Fruit fly (Drosophila melanogaster): ENCODE measurements around the gene ATPsynGL.
"Not testable (repeated sequence)": the region's sequence is repeated elsewhere in the genome, so short reads cannot be mapped to it uniquely, and the experiment has no call there.

The ATPsynGL gene

DNA sequence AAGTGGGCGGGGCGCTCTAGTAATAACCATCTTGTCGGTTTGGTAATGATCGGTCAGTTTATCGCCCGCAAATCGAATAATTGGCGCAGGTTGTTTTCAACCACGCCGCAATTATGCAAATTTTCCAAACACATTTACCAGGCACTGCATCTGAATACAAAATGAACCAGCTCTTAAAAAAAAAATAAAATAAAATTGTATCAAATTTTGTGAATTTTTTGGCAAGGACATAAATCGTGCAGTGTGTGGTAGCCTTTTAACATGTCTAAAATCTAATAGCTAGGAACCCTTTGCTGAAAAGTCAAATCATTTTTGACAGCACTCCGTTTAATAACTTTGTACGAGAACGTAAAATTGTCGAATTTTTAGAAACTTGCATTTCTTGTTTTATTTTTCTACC, at the start of gene ATPsynGL:
ATPsynGL (plus strand) TSS at position 301 of the 400 bp plus-strand sequence.
- TF ChIP-seq insv (optimal IDR thresholded peaks at IDR 0.05) = no peak

DNA sequence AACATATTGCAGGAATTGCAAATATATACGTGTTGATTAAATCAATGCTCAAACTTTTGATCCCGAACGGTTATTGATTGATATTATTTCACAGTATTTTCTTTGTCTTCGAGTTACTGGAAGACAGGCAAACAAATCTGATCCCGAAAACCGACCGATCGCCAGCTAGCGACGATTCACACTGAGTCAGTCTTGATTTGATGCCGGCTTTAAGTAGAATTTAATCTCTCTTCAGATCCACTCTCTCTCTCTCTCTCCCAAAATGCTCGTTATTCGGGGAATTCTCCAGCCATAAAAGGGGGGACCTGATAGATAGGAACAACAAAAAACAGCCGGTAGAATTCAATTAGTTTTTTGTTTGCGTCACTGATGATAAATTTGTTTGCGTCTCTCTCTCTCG, 45.7 kb upstream of the ATPsynGL start, which contains the start of gene Tep2:
Tep2 (minus strand) TSS at position 185 of the 400 bp plus-strand sequence.
- TF ChIP-seq psq (optimal IDR thresholded peaks at IDR 0.05) (no peak), Myc (optimal IDR thresholded peaks at IDR 0.05) (no peak)

DNA sequence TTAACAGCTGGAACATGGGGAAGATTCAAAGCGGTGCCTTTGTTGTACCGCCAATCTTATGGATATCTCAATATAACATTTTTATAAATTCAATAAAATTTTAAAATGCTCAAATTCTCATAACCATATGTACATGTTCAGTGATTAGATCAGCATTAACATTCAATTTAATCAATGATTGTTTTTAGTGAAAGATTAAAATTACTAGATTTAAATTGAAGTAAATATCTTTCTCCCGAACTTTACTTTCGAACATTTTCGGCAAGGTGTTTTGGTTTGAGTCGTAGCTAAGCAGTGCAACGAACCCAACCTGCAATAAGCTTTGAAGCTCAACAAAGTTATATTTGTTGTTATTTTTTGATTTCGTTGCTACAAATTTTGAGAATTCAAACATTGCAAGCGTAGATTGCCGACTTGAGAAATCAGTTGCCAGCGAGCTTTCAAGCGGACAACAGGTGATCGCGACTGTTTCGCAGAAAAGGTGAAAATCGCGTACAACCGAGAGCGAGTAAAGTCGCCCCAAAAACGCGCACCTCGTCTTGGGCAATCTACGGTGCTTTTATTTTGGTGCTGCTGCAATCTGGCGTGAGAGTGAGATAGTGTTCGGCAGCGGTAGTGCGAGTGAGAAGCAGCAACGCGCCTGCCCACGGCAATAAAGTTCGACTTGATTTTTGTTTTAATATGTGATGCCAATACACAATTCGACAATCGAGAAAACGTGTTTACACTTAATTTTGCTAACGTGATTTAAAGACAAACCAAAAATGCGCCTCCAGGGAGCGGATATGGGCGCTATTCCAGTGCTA, 44.5 kb upstream of the ATPsynGL start, which contains the start of gene Tep3:
Tep3 (plus strand) TSS at position 423 of the 806 bp plus-strand sequence.
- TF ChIP-seq h (optimal IDR thresholded peaks at IDR 0.05) = no peak

DNA sequence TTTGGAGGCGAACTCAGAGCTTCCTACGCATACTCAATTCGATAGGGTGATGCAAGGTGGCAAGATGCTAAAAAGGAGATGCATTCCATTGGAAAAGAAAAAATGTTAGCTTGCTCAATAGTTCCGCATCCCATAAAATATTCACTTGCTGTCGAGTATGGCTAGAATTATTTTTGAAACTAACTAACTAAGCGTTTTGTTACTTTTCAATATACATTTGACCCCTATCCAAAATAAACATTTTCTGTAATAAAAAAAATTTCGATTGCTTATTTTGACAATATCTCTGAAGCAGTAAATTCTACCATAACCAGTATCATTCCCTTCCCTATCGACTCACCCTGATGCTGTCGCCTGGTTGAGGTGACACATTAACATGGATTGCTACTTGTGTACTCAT, 43.5 kb upstream of the ATPsynGL start:
- TF ChIP-seq psq (optimal IDR thresholded peaks at IDR 0.05) = no peak
- no peak for TF ChIP-seq Sin3A (optimal IDR thresholded peaks at IDR 0.05)
- TF ChIP-seq Myc (optimal IDR thresholded peaks at IDR 0.05) = no peak
- TF ChIP-seq h (optimal IDR thresholded peaks at IDR 0.05) = no peak
- TF ChIP-seq insv (optimal IDR thresholded peaks at IDR 0.05) = no peak
- no peak for TF ChIP-seq ttk (optimal IDR thresholded peaks at IDR 0.05)

DNA sequence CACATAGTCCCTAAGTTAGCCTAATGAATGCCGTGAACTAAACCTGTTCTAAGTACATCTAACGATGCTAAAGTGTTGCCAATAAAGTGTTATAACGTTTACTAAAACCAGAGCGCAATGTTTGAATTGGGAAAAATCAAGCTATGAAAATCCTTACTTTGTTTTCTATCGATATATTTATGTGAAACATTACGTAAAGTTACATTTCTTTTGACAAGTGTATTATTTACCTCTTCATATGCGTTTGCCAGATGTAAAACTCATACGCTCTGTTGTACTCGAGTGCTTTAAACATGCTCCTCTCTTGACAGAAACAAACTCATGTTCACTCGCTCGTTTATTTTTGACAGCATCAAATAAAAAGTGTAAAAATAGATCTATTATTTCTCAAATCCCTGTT, 36.5 kb upstream of the ATPsynGL start, which contains the start of gene Ntl:
Ntl (plus strand) TSS at position 301 of the 400 bp plus-strand sequence.
- no peak for TF ChIP-seq ttk (optimal IDR thresholded peaks at IDR 0.05)
- TF ChIP-seq Myc (optimal IDR thresholded peaks at IDR 0.05) = no peak
- TF ChIP-seq Sin3A (optimal IDR thresholded peaks at IDR 0.05) = no peak
- no peak for TF ChIP-seq insv (optimal IDR thresholded peaks at IDR 0.05)
- no peak for TF ChIP-seq h (optimal IDR thresholded peaks at IDR 0.05)
- no peak for TF ChIP-seq psq (optimal IDR thresholded peaks at IDR 0.05)

DNA sequence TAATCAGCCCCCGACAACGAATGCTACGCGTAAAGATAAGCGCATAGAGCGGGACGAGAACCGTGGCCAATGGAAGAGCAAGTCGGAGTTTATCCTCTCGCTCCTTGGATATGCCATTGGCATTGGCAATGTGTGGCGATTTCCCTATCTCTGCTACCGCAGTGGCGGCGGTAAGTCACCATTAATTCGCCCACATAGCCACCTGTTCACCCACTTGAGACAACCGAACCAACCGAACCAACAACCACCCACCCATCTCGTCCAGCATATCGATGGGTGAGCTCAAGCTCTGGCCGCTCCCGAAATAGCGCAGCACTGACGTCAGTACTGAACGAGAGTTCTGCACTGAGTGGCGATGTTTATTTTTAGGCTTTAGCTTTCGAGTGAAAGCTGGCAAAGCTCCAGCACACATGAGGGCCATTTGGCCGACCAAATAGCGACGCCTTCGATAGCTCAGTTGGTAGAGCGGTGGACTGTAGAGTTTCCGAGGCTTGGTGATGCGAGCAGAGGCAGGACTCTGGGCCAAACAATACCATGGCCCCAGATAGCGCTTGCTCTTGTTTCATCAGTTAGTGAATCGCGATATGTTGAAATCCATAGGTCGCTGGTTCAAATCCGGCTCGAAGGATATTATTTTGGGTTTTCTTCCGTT, 35.9 kb upstream of the ATPsynGL start:
- no peak for TF ChIP-seq Sin3A (optimal IDR thresholded peaks at IDR 0.05)
- no peak for TF ChIP-seq insv (optimal IDR thresholded peaks at IDR 0.05)
- TF ChIP-seq Myc (optimal IDR thresholded peaks at IDR 0.05) = no peak
- TF ChIP-seq psq (optimal IDR thresholded peaks at IDR 0.05) = no peak
- no peak for TF ChIP-seq ttk (optimal IDR thresholded peaks at IDR 0.05)
- no peak for TF ChIP-seq h (optimal IDR thresholded peaks at IDR 0.05)

DNA sequence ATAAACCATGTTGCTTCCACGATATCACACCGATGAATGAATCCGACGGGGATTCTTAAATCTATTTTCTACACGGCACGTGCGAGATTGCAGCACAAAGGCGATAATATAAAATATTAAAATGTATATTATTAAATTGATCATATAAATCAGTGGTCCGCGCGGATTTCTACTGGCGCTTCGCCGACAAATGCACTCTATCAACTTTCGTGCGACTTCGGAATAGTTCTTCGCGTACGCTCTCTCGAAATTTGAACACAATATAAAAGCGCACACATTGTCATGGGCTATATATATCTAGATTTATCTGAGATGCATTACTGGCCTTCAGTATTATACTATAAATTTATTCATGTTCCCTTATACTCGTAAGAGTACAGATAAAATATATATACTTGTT, 30.5 kb upstream of the ATPsynGL start, which contains the start of gene CG33296:
CG33296 (minus strand) TSS at position 101 of the 400 bp plus-strand sequence.
- TF ChIP-seq h (optimal IDR thresholded peaks at IDR 0.05) = no peak
- no peak for TF ChIP-seq psq (optimal IDR thresholded peaks at IDR 0.05)
- TF ChIP-seq ttk (optimal IDR thresholded peaks at IDR 0.05) = no peak
- no peak for TF ChIP-seq insv (optimal IDR thresholded peaks at IDR 0.05)

DNA sequence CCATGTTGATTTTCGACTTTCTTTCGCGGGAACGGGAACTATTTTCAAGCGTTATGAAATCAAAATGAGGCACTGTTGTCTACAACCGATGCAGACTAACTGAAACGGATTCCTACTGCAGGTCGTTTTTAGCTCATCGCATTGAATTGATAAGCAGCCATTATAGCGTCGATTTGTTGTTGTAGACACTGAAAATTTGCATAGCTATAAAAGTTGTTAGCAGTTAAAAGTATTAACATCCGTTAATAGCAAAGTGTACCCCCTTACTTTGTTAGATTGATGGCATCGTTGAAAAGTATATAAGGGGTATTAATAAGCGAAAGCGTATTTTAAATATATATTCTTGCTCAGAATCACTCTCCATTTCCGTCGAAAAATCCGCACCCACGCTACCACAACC, 27.7 kb upstream of the ATPsynGL start, which contains the start of gene CG13793:
CG13793 (minus strand) TSS at position 101 of the 400 bp plus-strand sequence.
- no peak for TF ChIP-seq insv (optimal IDR thresholded peaks at IDR 0.05)
- no peak for TF ChIP-seq psq (optimal IDR thresholded peaks at IDR 0.05)
- no peak for TF ChIP-seq h (optimal IDR thresholded peaks at IDR 0.05)
- TF ChIP-seq Sin3A (optimal IDR thresholded peaks at IDR 0.05) = no peak
- TF ChIP-seq Myc (optimal IDR thresholded peaks at IDR 0.05) = no peak
- no peak for TF ChIP-seq ttk (optimal IDR thresholded peaks at IDR 0.05)

DNA sequence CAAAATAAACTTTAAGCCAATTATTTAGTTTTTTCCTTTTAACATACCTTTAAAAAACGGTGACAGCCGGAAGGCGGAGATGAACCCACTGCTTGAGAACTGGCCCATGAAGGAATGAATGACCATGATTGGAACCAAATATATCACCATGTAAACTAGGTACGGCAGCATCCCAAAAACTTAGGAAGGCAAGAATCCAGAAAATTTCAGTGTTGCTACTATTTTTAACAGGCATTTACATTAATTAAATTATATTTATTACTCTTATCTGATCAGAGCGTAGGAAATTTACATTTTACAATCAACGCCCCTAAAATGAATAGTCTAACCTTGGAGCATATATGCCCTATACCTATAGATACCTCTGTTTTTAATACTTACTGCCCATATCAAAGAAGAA, 25.0 kb upstream of the ATPsynGL start:
- TF ChIP-seq psq (optimal IDR thresholded peaks at IDR 0.05) = no peak
- no peak for TF ChIP-seq ttk (optimal IDR thresholded peaks at IDR 0.05)
- no peak for TF ChIP-seq insv (optimal IDR thresholded peaks at IDR 0.05)

DNA sequence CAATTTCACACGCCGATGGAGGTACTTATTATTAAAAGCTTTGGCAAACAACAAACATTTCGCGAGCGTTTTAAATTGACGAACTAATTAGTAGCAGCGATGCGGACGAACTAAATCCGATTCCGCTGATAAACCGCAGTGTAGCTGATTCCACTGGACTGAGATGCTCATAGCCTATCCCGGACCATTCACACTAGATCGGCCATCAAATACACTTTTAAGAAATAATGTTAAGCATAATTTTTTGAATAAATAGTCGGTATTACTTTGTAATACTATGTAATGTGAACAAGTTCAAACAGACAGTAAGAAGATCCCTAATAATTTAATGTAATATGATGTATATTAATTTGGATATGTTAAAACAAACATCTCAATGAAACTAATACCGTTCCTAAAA, 24.4 kb upstream of the ATPsynGL start, which contains the start of gene CG13794:
CG13794 (minus strand) TSS at position 101 of the 400 bp plus-strand sequence.
- TF ChIP-seq ttk (optimal IDR thresholded peaks at IDR 0.05) (no peak), h (optimal IDR thresholded peaks at IDR 0.05) (no peak)

DNA sequence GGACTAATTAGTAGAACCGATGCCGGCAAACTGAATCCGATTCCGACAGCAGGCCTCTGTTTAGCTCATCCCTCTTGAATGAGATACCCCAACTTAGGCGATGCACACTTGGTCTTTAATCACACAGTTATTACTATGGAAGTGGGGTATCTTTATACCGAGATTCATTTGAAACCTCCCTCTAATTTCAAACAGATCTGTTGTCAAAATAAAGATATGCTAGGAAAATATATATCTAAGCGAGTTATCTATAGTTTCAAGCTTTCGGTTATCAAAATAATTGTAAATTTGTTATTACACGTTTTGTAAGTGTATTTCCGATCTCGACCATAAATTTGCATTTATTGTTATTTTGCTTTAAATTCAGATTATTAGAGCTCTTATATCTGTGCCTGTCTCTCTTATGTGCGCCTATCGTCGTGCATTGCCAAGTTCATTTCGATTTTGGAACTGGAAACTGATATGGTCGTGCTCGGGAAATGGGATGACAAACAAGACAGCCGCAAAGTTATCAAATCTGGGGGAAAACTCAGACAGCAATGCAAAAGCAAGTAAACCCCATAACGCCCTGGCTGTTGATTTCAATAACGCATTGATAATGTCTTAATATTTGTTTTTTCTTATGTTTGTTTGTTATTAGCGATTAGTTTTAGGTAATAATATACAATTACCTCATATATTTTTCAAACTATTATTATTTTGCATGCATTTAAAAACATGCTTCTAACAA, 20.6 kb upstream of the ATPsynGL start, which contains the start of gene CG13795:
CG13795 (minus strand) TSS at position 31 of the 730 bp plus-strand sequence.
- TF ChIP-seq Myc (optimal IDR thresholded peaks at IDR 0.05) (no peak), psq (optimal IDR thresholded peaks at IDR 0.05) (no peak), ttk (optimal IDR thresholded peaks at IDR 0.05) (no peak), h (optimal IDR thresholded peaks at IDR 0.05) (no peak), Sin3A (optimal IDR thresholded peaks at IDR 0.05) (no peak), insv (optimal IDR thresholded peaks at IDR 0.05) (no peak)

DNA sequence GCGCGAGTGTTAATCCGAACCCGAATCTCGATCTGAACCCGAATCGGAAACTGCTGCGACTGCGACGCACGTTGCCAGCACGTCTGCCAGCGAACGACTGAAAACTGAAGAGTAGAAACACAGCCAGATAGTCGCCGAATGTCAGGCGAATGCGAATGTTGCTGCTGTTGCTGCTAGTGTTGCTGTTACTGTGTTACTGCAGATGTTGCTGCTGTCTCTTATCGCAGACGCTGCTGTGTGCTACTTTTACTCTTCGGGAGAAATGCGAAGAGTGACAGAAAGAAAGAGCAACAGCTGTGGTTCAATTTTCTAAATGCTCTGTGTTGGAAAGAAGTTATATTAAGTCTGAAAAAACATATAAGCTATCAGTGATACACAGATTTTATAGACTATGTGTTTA, 14.5 kb upstream of the ATPsynGL start, which contains the start of gene CG13796:
CG13796 (minus strand) TSS at position 101 of the 400 bp plus-strand sequence.
- TF ChIP-seq Myc, h, ttk (optimal IDR thresholded peaks at IDR 0.05): not testable (repeated sequence)
